Worm (Caenorhabditis elegans): ENCODE results near the gene nurf-1.
A peak's percentile ranks its signal among the peaks of the same experiment; 100 is the strongest.
"Not testable (repeated sequence)": the region's sequence is repeated elsewhere in the genome, so short reads cannot be mapped to it uniquely, and the experiment has no call there.

Gene nurf-1

ce11 chrII:14390036-14390763 is at the start of gene nurf-1, which contains the start of gene kbp-3:
nurf-1 (plus strand) TSS chrII:14390713.
kbp-3 (minus strand) TSS chrII:14390078.
- TF ChIP-seq unc-42 (tag; optimal IDR thresholded peaks at IDR 0.05) (peak; percentile 63), elt-2 (tag; optimal IDR thresholded peaks at IDR 0.05) (peak; percentile 1), eyg-1 (tag; optimal IDR thresholded peaks at IDR 0.05) (no peak), ceh-34 (tag; optimal IDR thresholded peaks at IDR 0.05) (peak; percentile 3), nfya-1 (tag; optimal IDR thresholded peaks at IDR 0.05) (peak; percentile 20), ceh-31 (tag; optimal IDR thresholded peaks at IDR 0.05) (peak; percentile 51), hlh-30 (tag; optimal IDR thresholded peaks at IDR 0.05; ENCODE audit: insufficient read depth) (no peak), ceh-48 (tag; optimal IDR thresholded peaks at IDR 0.05) (peak; percentile 57), tbx-2 (tag; optimal IDR thresholded peaks at IDR 0.05) (peak; percentile 38)

ce11 chrII:14344166-14344565 is 46.3 kb upstream of the nurf-1 start, which contains the start of gene ddl-3:
ddl-3 (minus strand) TSS chrII:14344454.
- not testable (repeated sequence) for TF ChIP-seq hlh-13 (GFP tag; optimal IDR thresholded peaks at IDR 0.05); ceh-2 (tag; optimal IDR thresholded peaks at IDR 0.05); hlh-15 (tag; optimal IDR thresholded peaks at IDR 0.05)

- peak; percentile 71 for TF ChIP-seq ceh-31 (tag; optimal IDR thresholded peaks at IDR 0.05)
- peak; percentile 42 for TF ChIP-seq C08G9.2 (tag; optimal IDR thresholded peaks at IDR 0.05)
- TF ChIP-seq tbx-2 (tag; optimal IDR thresholded peaks at IDR 0.05) = peak; percentile 23
Measured at ce11 chrII:14346243-14346642, 44.3 kb upstream of the nurf-1 start, which contains the start of gene Y54G11A.9. Y54G11A.9 (minus strand) TSS chrII:14346438.

- no peak for TF ChIP-seq ceh-22 (tag; optimal IDR thresholded peaks at IDR 0.05)
- no peak for TF ChIP-seq ceh-24 (tag; optimal IDR thresholded peaks at IDR 0.05)
- no peak for TF ChIP-seq ceh-14 (tag; optimal IDR thresholded peaks at IDR 0.05)
- no peak for TF ChIP-seq K09A11.1 (tag; optimal IDR thresholded peaks at IDR 0.05; ENCODE audit: insufficient read depth)
- no peak for TF ChIP-seq rnt-1 (tag; optimal IDR thresholded peaks at IDR 0.05)
- TF ChIP-seq unc-55 (GFP tag; optimal IDR thresholded peaks at IDR 0.05) = peak; percentile 65
- peak; percentile 31 for TF ChIP-seq pax-1 (tag; optimal IDR thresholded peaks at IDR 0.05)
- no peak for TF ChIP-seq C38D4.7 (GFP tag; optimal IDR thresholded peaks at IDR 0.05)
- no peak for TF ChIP-seq C08G9.2 (tag; optimal IDR thresholded peaks at IDR 0.05)
- TF ChIP-seq gmeb-2 (tag; optimal IDR thresholded peaks at IDR 0.05) = no peak
- TF ChIP-seq madf-2 (tag; optimal IDR thresholded peaks at IDR 0.05) = peak; percentile 5
- no peak for TF ChIP-seq hlh-6 (tag; optimal IDR thresholded peaks at IDR 0.05)
- TF ChIP-seq pros-1 (tag; optimal IDR thresholded peaks at IDR 0.05) = no peak
- no peak for TF ChIP-seq ceh-9 (tag; optimal IDR thresholded peaks at IDR 0.05)
- no peak for TF ChIP-seq pha-4 (tag; optimal IDR thresholded peaks at IDR 0.05)
- TF ChIP-seq ama-1 (optimal IDR thresholded peaks at IDR 0.05) = no peak
- no peak for TF ChIP-seq ahr-1 (tag; optimal IDR thresholded peaks at IDR 0.05)
- TF ChIP-seq unc-42 (tag; optimal IDR thresholded peaks at IDR 0.05) = peak; percentile 78
- TF ChIP-seq F13H6.1 (tag; optimal IDR thresholded peaks at IDR 0.05) = no peak
- TF ChIP-seq pag-3 (tag; optimal IDR thresholded peaks at IDR 0.05; ENCODE audit: borderline replicate concordance) = no peak
- peak; percentile 31 for TF ChIP-seq ceh-2 (tag; optimal IDR thresholded peaks at IDR 0.05)
- no peak for TF ChIP-seq lin-11 (tag; optimal IDR thresholded peaks at IDR 0.05)
- TF ChIP-seq ref-2 (tag; optimal IDR thresholded peaks at IDR 0.05) = no peak
- TF ChIP-seq odd-2 (tag; optimal IDR thresholded peaks at IDR 0.05) = no peak
- TF ChIP-seq hlh-8 (tag; optimal IDR thresholded peaks at IDR 0.05) = no peak
- no peak for TF ChIP-seq syd-9 (tag; optimal IDR thresholded peaks at IDR 0.05)
- no peak for TF ChIP-seq zip-5 (tag; optimal IDR thresholded peaks at IDR 0.05)
- no peak for TF ChIP-seq sdc-2 (tag; optimal IDR thresholded peaks at IDR 0.05)
- TF ChIP-seq ttx-3 (tag; optimal IDR thresholded peaks at IDR 0.05) = peak; percentile 8
- no peak for TF ChIP-seq pqm-1 (tag; optimal IDR thresholded peaks at IDR 0.05)
- no peak for TF ChIP-seq che-1 (tag; optimal IDR thresholded peaks at IDR 0.05)
- peak; percentile 47 for TF ChIP-seq ceh-18 (tag; optimal IDR thresholded peaks at IDR 0.05)
- no peak for TF ChIP-seq elt-4 (tag; optimal IDR thresholded peaks at IDR 0.05)
- peak; percentile 18 for TF ChIP-seq ceh-19 (GFP tag; optimal IDR thresholded peaks at IDR 0.05)
- TF ChIP-seq eyg-1 (tag; optimal IDR thresholded peaks at IDR 0.05) = no peak
- TF ChIP-seq ceh-48 (tag; optimal IDR thresholded peaks at IDR 0.05) = peak; percentile 60
Measured at ce11 chrII:14349356-14349923, 41.1 kb upstream of the nurf-1 start, which contains the start of the genes Y54G11A.17, lin-7 and elof-1. Y54G11A.17 (minus strand) TSS chrII:14349406. lin-7 (minus strand) TSS chrII:14349406. elof-1 (plus strand) TSS chrII:14349738.
